Fruit fly (Drosophila melanogaster): ENCODE measurements around the gene Mtp.
A peak's percentile ranks its signal among the peaks of the same experiment; 100 is the strongest.

DNA sequence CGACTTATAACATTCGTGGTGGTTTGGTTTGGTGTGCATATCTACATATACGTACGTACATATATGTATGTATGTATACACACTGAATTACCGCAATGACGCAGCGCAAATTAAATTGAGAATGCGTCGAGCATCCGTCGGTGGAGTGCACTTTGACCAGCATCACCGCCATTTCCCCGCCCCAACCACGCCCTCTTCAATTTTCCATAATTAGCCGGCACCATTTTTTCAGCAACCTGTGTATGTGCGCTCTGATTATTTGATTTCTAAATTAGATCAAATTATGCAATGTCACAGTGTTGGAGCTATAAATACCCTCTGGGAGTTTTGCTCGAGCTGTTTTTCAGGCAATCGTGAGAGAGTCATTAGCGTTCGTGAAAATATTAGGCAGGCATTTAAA is 44.6 kb downstream of the Mtp start:
- TF ChIP-seq OdsH (GFP tag; optimal IDR thresholded peaks at IDR 0.05) = no peak
- TF ChIP-seq CG3032 (tag; optimal IDR thresholded peaks at IDR 0.05) = no peak
- TF ChIP-seq CG9139 (GFP tag; optimal IDR thresholded peaks at IDR 0.05) = no peak
- TF ChIP-seq pdm3 (GFP tag; optimal IDR thresholded peaks at IDR 0.05) = no peak
- TF ChIP-seq CG6808 (GFP tag; optimal IDR thresholded peaks at IDR 0.05) = peak; percentile 3
- no peak for TF ChIP-seq Hr39 (GFP tag; optimal IDR thresholded peaks at IDR 0.05)
- peak; percentile 5 for TF ChIP-seq CG6276 (GFP tag; optimal IDR thresholded peaks at IDR 0.05)
- no peak for TF ChIP-seq Gug (GFP tag; IDR thresholded peaks at IDR 0.05)
- TF ChIP-seq Eip78C (GFP tag) = no peak
- TF ChIP-seq Hr38 (GFP tag; optimal IDR thresholded peaks at IDR 0.05) = no peak
- no peak for TF ChIP-seq CG8119 (GFP tag; IDR thresholded peaks at IDR 0.05)
- no peak for TF ChIP-seq spab (GFP tag; optimal IDR thresholded peaks at IDR 0.05)
- TF ChIP-seq CG11294 (GFP tag; IDR thresholded peaks at IDR 0.05) = no peak

Measured in whole organism, prepupa.